Fruit fly (Drosophila melanogaster) whole organism, adult: ENCODE measurements around the gene Tom.

Source experiments
- CG11617 ChIP-seq: fragments of 200-800 bp; sonication (Bioruptor generic); optimal IDR thresholded peaks from 2 replicates; lab custom pipeline; 2017; ENCODE audit warnings: mild to moderate bottlenecking, missing biosample characterization, missing genetic modification reagents, missing genetic modification characterization
- CG12768 ChIP-seq: fragments of 200-800 bp; sonication (Bioruptor generic); optimal IDR thresholded peaks from 2 replicates; lab custom pipeline; 2017; ENCODE audit warnings: missing biosample characterization, missing genetic modification characterization, mild to moderate bottlenecking, moderate library complexity, missing genetic modification reagents
- CG14711 ChIP-seq: fragments of 200-800 bp; sonication (Bioruptor generic); optimal IDR thresholded peaks from 2 replicates; lab custom pipeline; 2018; ENCODE audit warnings: missing biosample characterization, mild to moderate bottlenecking, missing genetic modification characterization, moderate library complexity
- CG1620 ChIP-seq: fragments of 200-800 bp; sonication (Bioruptor generic); optimal IDR thresholded peaks from 2 replicates; lab custom pipeline; 2016; ENCODE audit warnings: missing biosample characterization, missing genetic modification characterization
- CG33017 ChIP-seq: fragments of 200-800 bp; sonication (Bioruptor generic); optimal IDR thresholded peaks from 2 replicates; lab custom pipeline; 2018; ENCODE audit warnings: missing biosample characterization, mild to moderate bottlenecking, missing genetic modification characterization, moderate library complexity
- CG5204 ChIP-seq: fragments of 200-800 bp; sonication (Bioruptor generic); optimal IDR thresholded peaks from 2 replicates; lab custom pipeline; 2016; ENCODE audit warnings: missing biosample characterization, missing genetic modification characterization
- CG7045 ChIP-seq: fragments of 200-800 bp; sonication (Bioruptor generic); optimal IDR thresholded peaks from 2 replicates; lab custom pipeline; 2017; ENCODE audit warnings: missing biosample characterization, mild to moderate bottlenecking, missing genetic modification characterization
- CG7101 ChIP-seq: fragments of 200-800 bp; sonication (Bioruptor generic); optimal IDR thresholded peaks from 2 replicates; lab custom pipeline; 2018; ENCODE audit warnings: missing biosample characterization, mild to moderate bottlenecking, missing genetic modification characterization, moderate library complexity
- Clk ChIP-seq: fragments of 200-800 bp; sonication (Bioruptor generic); optimal IDR thresholded peaks from 2 replicates; lab custom pipeline; 2017; ENCODE audit warnings: missing biosample characterization, missing genetic modification characterization
- Crg-1 ChIP-seq: fragments of 200-800 bp; sonication (Bioruptor generic); optimal IDR thresholded peaks from 2 replicates; lab custom pipeline; 2016; ENCODE audit warnings: missing biosample characterization, missing genetic modification characterization
- Hr96 ChIP-seq: fragments of 200-800 bp; sonication (Bioruptor generic); optimal IDR thresholded peaks from 2 replicates; lab custom pipeline; 2016; ENCODE audit warnings: missing biosample characterization, missing genetic modification characterization
- Mnt ChIP-seq: fragments of 200-800 bp; sonication (Bioruptor generic); optimal IDR thresholded peaks from 2 replicates; lab custom pipeline; 2016; ENCODE audit warnings: missing biosample characterization, mild to moderate bottlenecking, missing genetic modification characterization
- bab1 ChIP-seq: fragments of 200-800 bp; sonication (Bioruptor generic); optimal IDR thresholded peaks from 3 replicates; lab custom pipeline; 2019; ENCODE audit warnings: missing biosample characterization, mild to moderate bottlenecking, missing genetic modification characterization, moderate library complexity
- cic ChIP-seq: fragments of 200-800 bp; sonication (Bioruptor generic); optimal IDR thresholded peaks from 2 replicates; lab custom pipeline; 2017; ENCODE audit warnings: missing biosample characterization, mild to moderate bottlenecking, missing genetic modification characterization, moderate library complexity
- cnc ChIP-seq, 2 experiments: fragments of >200 bp; optimal IDR thresholded peaks; 2 replicates each; lab custom pipeline; 2017
- kay ChIP-seq: fragments of 200-800 bp; sonication (Bioruptor generic); peaks from one replicate; lab custom pipeline; 2016; ENCODE audit warnings: missing biosample characterization, missing genetic modification characterization, borderline replicate concordance
- ovo ChIP-seq: fragments of 200-800 bp; sonication (Bioruptor generic); optimal IDR thresholded peaks from 2 replicates; lab custom pipeline; 2016; ENCODE audit warnings: missing biosample characterization, missing genetic modification characterization
- pad ChIP-seq: fragments of 200-800 bp; sonication (Bioruptor generic); optimal IDR thresholded peaks from 3 replicates; lab custom pipeline; 2017; ENCODE audit warnings: missing biosample characterization, missing genetic modification characterization, mild to moderate bottlenecking, moderate library complexity, missing genetic modification reagents
- tj ChIP-seq: fragments of 200-800 bp; sonication (Bioruptor generic); optimal IDR thresholded peaks from 3 replicates; lab custom pipeline; 2017; ENCODE audit warnings: missing biosample characterization, mild to moderate bottlenecking, missing genetic modification characterization, moderate library complexity
- toe ChIP-seq: fragments of 200-800 bp; sonication (Bioruptor generic); optimal IDR thresholded peaks from 2 replicates; lab custom pipeline; 2016; ENCODE audit warnings: missing biosample characterization, missing genetic modification characterization

Tom gene

dm6 chr3L:15007271-15007948 lies 38.3 kb downstream of the Tom start:
- no peak for TF ChIP-seq Crg-1 (GFP tag; lab: Kevin White, UChicago)

- TF ChIP-seq CG12768 (GFP tag; lab: Kevin White, UChicago) (no peak), CG7045 (GFP tag; lab: Kevin White, UChicago) (no peak), cnc (optimal IDR thresholded peaks at IDR 0.05; lab: Kevin White, UChicago) (no peak), cic (GFP tag; lab: Kevin White, UChicago) (no peak), kay (GFP tag; lab: Kevin White, UChicago) (no peak)
These were observed 40.5 kb downstream of the Tom start for dm6 chr3L:15009681-15010080.

dm6 chr3L:15010601-15011000 lies 41.5 kb downstream of the Tom start:
- TF ChIP-seq ovo = no peak
- TF ChIP-seq bab1 (GFP tag; lab: Kevin White, UChicago) = no peak
- TF ChIP-seq CG11617 (GFP tag; lab: Kevin White, UChicago) = no peak
- no peak for TF ChIP-seq cic (GFP tag; lab: Kevin White, UChicago)
- TF ChIP-seq CG7045 (GFP tag; lab: Kevin White, UChicago) = no peak
- no peak for TF ChIP-seq CG12768 (GFP tag; lab: Kevin White, UChicago)

- TF ChIP-seq CG14711 (tag; lab: Kevin White, UChicago) (no peak), cic (GFP tag; lab: Kevin White, UChicago) (no peak), kay (GFP tag; lab: Kevin White, UChicago) (no peak), tj (GFP tag; lab: Kevin White, UChicago) (no peak), Clk (GFP tag; lab: Kevin White, UChicago) (no peak), Hr96 (no peak), CG7045 (GFP tag; lab: Kevin White, UChicago) (no peak), pad (no peak), ovo (no peak), toe (no peak), Crg-1 (GFP tag; lab: Kevin White, UChicago) (no peak), CG1620 (GFP tag; lab: Kevin White, UChicago) (no peak), CG5204 (GFP tag; lab: Kevin White, UChicago) (no peak), Mnt (GFP tag; lab: Kevin White, UChicago) (no peak), CG12768 (GFP tag; lab: Kevin White, UChicago) (no peak), CG11617 (GFP tag; lab: Kevin White, UChicago) (no peak), bab1 (GFP tag; lab: Kevin White, UChicago) (no peak)
These were observed 42.0 kb downstream of the Tom start for dm6 chr3L:15011142-15011541.

DNA sequence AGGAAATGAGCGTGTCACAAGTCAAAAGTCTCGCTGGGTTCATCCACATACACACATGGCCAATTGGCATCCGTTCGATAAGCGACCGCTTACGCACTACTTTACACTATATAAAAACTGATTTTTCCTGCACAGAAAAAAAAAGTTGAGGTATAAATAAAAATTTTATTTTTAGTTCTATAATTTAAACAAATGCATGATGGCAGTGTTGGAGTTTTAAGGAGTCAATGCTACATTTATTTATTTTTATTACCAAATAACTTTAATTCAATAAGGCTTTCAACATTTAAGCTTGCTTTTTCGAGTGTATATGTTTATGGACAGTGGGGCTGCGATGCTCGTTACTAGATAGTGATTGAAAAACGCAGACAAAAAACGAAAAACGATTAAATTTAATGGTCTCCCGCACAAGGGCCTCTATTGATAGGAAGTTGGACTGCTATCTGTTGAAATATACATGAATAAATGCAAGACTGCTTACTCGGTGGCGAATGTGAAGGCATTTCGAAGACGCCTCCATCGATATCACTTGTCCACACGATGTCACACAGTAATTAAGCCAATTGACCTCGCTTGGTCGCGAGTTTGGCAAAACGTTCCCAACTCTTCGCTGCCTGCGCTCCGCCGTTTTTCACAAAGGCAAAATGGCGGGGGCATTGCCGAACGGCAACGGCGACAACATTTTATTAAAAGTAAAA lies 42.6 kb downstream of the Tom start:
- TF ChIP-seq bab1 (GFP tag; lab: Kevin White, UChicago) = no peak
- TF ChIP-seq CG33017 (tag; lab: Kevin White, UChicago) = peak; percentile 34
- no peak for TF ChIP-seq CG11617 (GFP tag; lab: Kevin White, UChicago)
- peak; percentile 25 for TF ChIP-seq CG14711 (tag; lab: Kevin White, UChicago)
- TF ChIP-seq Crg-1 (GFP tag; lab: Kevin White, UChicago) = no peak
- no peak for TF ChIP-seq Clk (GFP tag; lab: Kevin White, UChicago)
- TF ChIP-seq pad = no peak
- TF ChIP-seq cnc (optimal IDR thresholded peaks at IDR 0.05; lab: Kevin White, UChicago) = no peak
- peak; percentile 18 for TF ChIP-seq CG12768 (GFP tag; lab: Kevin White, UChicago)
- no peak for TF ChIP-seq Hr96
- peak; percentile 18 for TF ChIP-seq CG7101 (tag; lab: Kevin White, UChicago)
- peak; percentile 61 for TF ChIP-seq kay (GFP tag; lab: Kevin White, UChicago)

DNA sequence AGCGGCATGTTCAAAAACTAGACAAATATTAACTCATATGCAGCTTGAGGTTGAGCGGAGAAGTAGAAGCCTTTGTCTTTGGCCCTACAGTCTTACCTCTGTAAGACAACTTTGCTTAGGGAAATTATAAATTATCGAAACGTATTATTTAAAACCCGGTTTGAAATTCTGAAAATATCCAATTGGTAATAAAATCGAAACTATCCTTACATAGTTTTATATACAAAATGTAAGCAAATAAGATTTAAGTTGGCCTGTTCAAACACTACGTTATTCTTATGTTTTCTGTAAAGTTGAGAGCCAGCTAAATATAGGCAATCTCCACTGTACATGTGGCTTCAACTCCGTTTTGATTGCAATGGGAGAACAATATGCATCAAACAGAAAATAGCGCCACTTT lies 44.2 kb downstream of the Tom start:
- no peak for TF ChIP-seq tj (GFP tag; lab: Kevin White, UChicago)
- TF ChIP-seq CG7045 (GFP tag; lab: Kevin White, UChicago) = no peak
- no peak for TF ChIP-seq Mnt (GFP tag; lab: Kevin White, UChicago)
- no peak for TF ChIP-seq Hr96
- TF ChIP-seq CG14711 (tag; lab: Kevin White, UChicago) = no peak
- TF ChIP-seq CG11617 (GFP tag; lab: Kevin White, UChicago) = no peak
- no peak for TF ChIP-seq Crg-1 (GFP tag; lab: Kevin White, UChicago)
- no peak for TF ChIP-seq CG33017 (tag; lab: Kevin White, UChicago)
- TF ChIP-seq cnc (optimal IDR thresholded peaks at IDR 0.05; lab: Kevin White, UChicago) = no peak
- no peak for TF ChIP-seq CG7101 (tag; lab: Kevin White, UChicago)
- no peak for TF ChIP-seq CG1620 (GFP tag; lab: Kevin White, UChicago)
- no peak for TF ChIP-seq cic (GFP tag; lab: Kevin White, UChicago)
- TF ChIP-seq Clk (GFP tag; lab: Kevin White, UChicago) = no peak
- no peak for TF ChIP-seq CG12768 (GFP tag; lab: Kevin White, UChicago)
- TF ChIP-seq toe = no peak
- TF ChIP-seq pad = no peak
- no peak for TF ChIP-seq ovo
